Worm (Caenorhabditis elegans) whole organism, L2 larva: ENCODE measurements around the gene ugt-29.

Experiments used
- F13H6.1 ChIP-seq: sonication (generic microtip); optimal IDR thresholded peaks from 2 replicates; lab custom pipeline; 2016; ENCODE audit warnings: missing genetic modification characterization, missing compliant biosample characterization
- R02D3.7 ChIP-seq: fragments of 150-350 bp; optimal IDR thresholded peaks from 2 replicates; lab custom pipeline; 2014; ENCODE audit warnings: missing biosample characterization, missing genetic modification characterization
- ZK546.5 ChIP-seq: sonication (generic microtip); optimal IDR thresholded peaks from 2 replicates; lab custom pipeline; 2017; ENCODE audit warnings: missing biosample characterization, missing genetic modification characterization
- aly-2 ChIP-seq: fragments of 150-350 bp; optimal IDR thresholded peaks from 2 replicates; lab custom pipeline; 2014; ENCODE audit warnings: missing biosample characterization, missing genetic modification characterization
- blmp-1 ChIP-seq: sonication (generic microtip); optimal IDR thresholded peaks from 2 replicates; lab custom pipeline; 2017; ENCODE audit warnings: missing genetic modification characterization, mild to moderate bottlenecking, missing compliant biosample characterization, antibody characterized with exemption, moderate library complexity; ENCODE audit not compliant: insufficient read depth
- ceh-16 ChIP-seq: fragments of 150-350 bp; optimal IDR thresholded peaks from 2 replicates; lab custom pipeline; 2014; ENCODE audit warnings: missing biosample characterization, missing genetic modification characterization
- ceh-82 ChIP-seq: fragments of 150-350 bp; optimal IDR thresholded peaks from 2 replicates; lab custom pipeline; 2014; ENCODE audit warnings: missing biosample characterization, missing genetic modification characterization
- gmeb-1 ChIP-seq: fragments of 150-350 bp; optimal IDR thresholded peaks from 2 replicates; lab custom pipeline; 2014; ENCODE audit warnings: missing biosample characterization, missing genetic modification characterization
- lin-11 ChIP-seq: fragments of 150-350 bp; sonication (generic microtip); optimal IDR thresholded peaks from 2 replicates; lab custom pipeline; 2014; ENCODE audit warnings: missing biosample characterization, missing genetic modification characterization, inconsistent platforms, mixed read lengths
- mab-5 ChIP-seq: fragments of 150-350 bp; optimal IDR thresholded peaks from 2 replicates; lab custom pipeline; 2014; ENCODE audit warnings: missing biosample characterization, missing genetic modification characterization
- mbf-1 ChIP-seq: sonication (generic microtip); optimal IDR thresholded peaks from 2 replicates; lab custom pipeline; 2017; ENCODE audit warnings: missing biosample characterization, missing genetic modification characterization
- mdl-1 ChIP-seq, 2 experiments: fragments of 150-350 bp in 1 of 2; sonication (generic microtip) in 1 of 2; optimal IDR thresholded peaks; 2 replicates each; lab custom pipeline; 2017; ENCODE audit warnings: missing biosample characterization in 2 of 2, missing genetic modification characterization in 2 of 2
- nhr-10 ChIP-seq: sonication (generic microtip); optimal IDR thresholded peaks from 2 replicates; lab custom pipeline; 2017; ENCODE audit warnings: missing biosample characterization, missing genetic modification characterization
- nhr-11 ChIP-seq: fragments of 150-350 bp; optimal IDR thresholded peaks from 2 replicates; lab custom pipeline; 2014; ENCODE audit warnings: missing biosample characterization, missing genetic modification characterization
- nhr-12 ChIP-seq: fragments of 150-350 bp; optimal IDR thresholded peaks from 2 replicates; lab custom pipeline; 2014; ENCODE audit warnings: missing biosample characterization, missing genetic modification characterization
- nhr-129 ChIP-seq: fragments of 150-350 bp; optimal IDR thresholded peaks from 2 replicates; lab custom pipeline; 2014; ENCODE audit warnings: missing biosample characterization, missing genetic modification characterization
- nhr-23 ChIP-seq: fragments of 150-350 bp; optimal IDR thresholded peaks from 2 replicates; lab custom pipeline; 2014; ENCODE audit warnings: missing biosample characterization, missing genetic modification reagents, missing genetic modification characterization
- peb-1 ChIP-seq: fragments of 150-350 bp; optimal IDR thresholded peaks from 2 replicates; lab custom pipeline; 2014; ENCODE audit warnings: missing biosample characterization, missing genetic modification characterization
- sem-4 ChIP-seq: fragments of 150-350 bp; optimal IDR thresholded peaks from 2 replicates; lab custom pipeline; 2014; ENCODE audit warnings: missing biosample characterization, missing genetic modification reagents, missing genetic modification characterization
- sma-3 ChIP-seq: sonication (generic microtip); optimal IDR thresholded peaks from 2 replicates; lab custom pipeline; 2016; ENCODE audit warnings: missing genetic modification reagents, missing genetic modification characterization, missing compliant biosample characterization
- sma-9 ChIP-seq, 2 experiments: fragments of 150-350 bp in 1 of 2; sonication (generic microtip) in 1 of 2; optimal IDR thresholded peaks; 2 replicates each; lab custom pipeline; 2014 to 2016; ENCODE audit warnings: missing genetic modification characterization in 2 of 2, mild to moderate bottlenecking in 1 of 2, missing biosample characterization in 1 of 2, missing compliant biosample characterization in 1 of 2, missing genetic modification reagents in 1 of 2, moderate library complexity in 1 of 2
- snpc-4 ChIP-seq: fragments of 150-350 bp; optimal IDR thresholded peaks from 2 replicates; lab custom pipeline; 2014; ENCODE audit warnings: missing biosample characterization, missing genetic modification characterization
- unc-39 ChIP-seq: fragments of 150-350 bp; optimal IDR thresholded peaks from 2 replicates; lab custom pipeline; 2014; ENCODE audit warnings: missing biosample characterization, missing genetic modification characterization
- unc-62 ChIP-seq: fragments of 150-350 bp; optimal IDR thresholded peaks from 2 replicates; lab custom pipeline; 2014; ENCODE audit warnings: missing biosample characterization, missing genetic modification reagents, missing genetic modification characterization
- zag-1 ChIP-seq: fragments of 150-350 bp; optimal IDR thresholded peaks from 2 replicates; lab custom pipeline; 2014; ENCODE audit warnings: missing biosample characterization, missing genetic modification characterization
- ztf-11 ChIP-seq: sonication (generic microtip); optimal IDR thresholded peaks from 2 replicates; lab custom pipeline; 2017; ENCODE audit warnings: missing biosample characterization, missing genetic modification characterization
- ztf-4 ChIP-seq: fragments of 150-350 bp; optimal IDR thresholded peaks from 2 replicates; lab custom pipeline; 2014; ENCODE audit warnings: missing biosample characterization, missing genetic modification characterization

Gene ugt-29

DNA sequence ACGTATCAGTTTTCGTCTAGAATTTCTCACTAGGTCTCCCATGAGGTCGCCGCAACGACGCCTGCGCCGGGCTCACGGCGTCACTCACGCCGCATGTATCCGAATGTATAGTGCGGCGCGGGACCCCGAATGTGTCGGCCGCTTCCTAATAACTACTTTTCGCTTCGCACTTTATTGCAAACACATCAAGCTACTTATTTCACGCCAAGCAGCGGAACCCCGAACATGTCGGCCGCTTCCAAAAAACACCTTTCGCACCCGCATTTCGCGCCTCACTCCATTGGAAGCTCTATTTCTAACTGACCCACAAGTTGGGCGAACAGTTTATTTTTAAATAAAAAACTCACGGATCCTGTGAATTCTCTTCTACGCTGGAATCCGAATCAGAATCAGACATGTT lies 23.3 kb downstream of the ugt-29 start:
- TF ChIP-seq ztf-11 = no peak
- TF ChIP-seq snpc-4 (tag; lab: Kevin White, UChicago) = peak; percentile 38

DNA sequence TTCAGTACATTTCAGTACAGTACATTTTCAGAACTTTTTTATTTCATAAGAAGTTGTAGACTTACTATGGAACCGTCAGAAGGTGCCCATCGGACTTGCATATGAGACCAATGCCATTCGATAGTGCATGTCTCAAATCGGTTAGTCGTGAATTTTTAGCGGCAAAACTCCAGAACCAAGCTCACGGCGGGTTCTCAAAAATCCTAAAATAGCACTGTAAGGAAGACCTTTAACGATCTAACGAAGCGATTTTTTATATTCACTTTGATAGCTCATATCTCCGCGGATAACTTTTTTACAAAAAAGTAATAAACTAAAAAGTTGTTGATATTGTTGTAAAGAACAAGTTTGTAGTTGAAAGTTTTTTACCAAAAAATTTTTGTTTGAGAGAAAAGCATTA lies 25.2 kb downstream of the ugt-29 start, which contains the start of gene sru-25:
TSS of gene sru-25 (minus strand) at position 101 of the 400 bp plus-strand sequence.
- no peak for TF ChIP-seq blmp-1 (tag; lab: Kevin White, UChicago)
- TF ChIP-seq nhr-129 (tag; lab: Kevin White, UChicago) = no peak
- TF ChIP-seq peb-1 (tag; lab: Kevin White, UChicago) = no peak
- no peak for TF ChIP-seq ztf-11
- TF ChIP-seq mdl-1 (tag; optimal IDR thresholded peaks at IDR 0.05; lab: Kevin White, UChicago) = no peak
- TF ChIP-seq gmeb-1 = no peak
- TF ChIP-seq R02D3.7 (tag; lab: Kevin White, UChicago) = no peak
- TF ChIP-seq ceh-16 (tag; lab: Kevin White, UChicago) = no peak

DNA sequence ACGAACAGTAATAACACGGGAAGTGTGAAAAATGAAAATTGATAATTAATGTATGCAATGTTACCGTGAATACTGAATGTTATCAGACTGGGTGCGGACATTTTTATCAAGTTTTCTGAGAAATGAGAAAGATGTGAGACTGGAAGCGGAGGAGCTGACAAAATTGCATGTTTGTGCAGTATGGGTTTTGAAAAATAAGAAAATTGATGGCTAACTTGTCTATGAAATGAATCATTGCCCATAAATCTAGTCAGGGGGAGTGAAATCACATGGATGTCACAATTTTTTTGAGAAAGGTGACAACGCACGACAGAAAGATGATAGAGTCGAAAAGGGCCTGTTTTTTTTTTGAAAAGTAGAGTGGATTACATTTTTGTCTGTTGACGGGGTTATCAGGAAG lies 28.0 kb downstream of the ugt-29 start, which contains the start of gene sru-24:
TSS of gene sru-24 (minus strand) at position 101 of the 400 bp plus-strand sequence.
- TF ChIP-seq mdl-1 (tag; optimal IDR thresholded peaks at IDR 0.05; lab: Kevin White, UChicago) (no peak), nhr-11 (no peak), mbf-1 (no peak), F13H6.1 (tag; lab: Kevin White, UChicago) (no peak), ztf-4 (tag; lab: Kevin White, UChicago) (no peak), ztf-11 (no peak), nhr-23 (tag; lab: Kevin White, UChicago) (no peak), unc-39 (tag; lab: Kevin White, UChicago) (no peak), nhr-10 (no peak)
- TF ChIP-seq, all 48 proteins: peak for 0

- no peak for TF ChIP-seq mbf-1
- TF ChIP-seq blmp-1 (tag; lab: Kevin White, UChicago) = no peak
- no peak for TF ChIP-seq mab-5 (tag; lab: Kevin White, UChicago)
- no peak for TF ChIP-seq ZK546.5 (tag; lab: Kevin White, UChicago)
- no peak for TF ChIP-seq zag-1 (tag; lab: Kevin White, UChicago)
- peak; percentile 76 for TF ChIP-seq sma-9 (GFP tag; optimal IDR thresholded peaks at IDR 0.05; lab: Kevin White, UChicago)
- TF ChIP-seq sma-9 (tag; optimal IDR thresholded peaks at IDR 0.05; lab: Kevin White, UChicago) = no peak
- no peak for TF ChIP-seq ceh-82 (tag; lab: Kevin White, UChicago)
- TF ChIP-seq ceh-16 (tag; lab: Kevin White, UChicago) = no peak
These were observed 31.9 kb downstream of the ugt-29 start, which contains the start of gene nhr-180 for ce11 chrV:667459-667858. Gene nhr-180, minus strand, starts transcription at chrV:667510.

DNA sequence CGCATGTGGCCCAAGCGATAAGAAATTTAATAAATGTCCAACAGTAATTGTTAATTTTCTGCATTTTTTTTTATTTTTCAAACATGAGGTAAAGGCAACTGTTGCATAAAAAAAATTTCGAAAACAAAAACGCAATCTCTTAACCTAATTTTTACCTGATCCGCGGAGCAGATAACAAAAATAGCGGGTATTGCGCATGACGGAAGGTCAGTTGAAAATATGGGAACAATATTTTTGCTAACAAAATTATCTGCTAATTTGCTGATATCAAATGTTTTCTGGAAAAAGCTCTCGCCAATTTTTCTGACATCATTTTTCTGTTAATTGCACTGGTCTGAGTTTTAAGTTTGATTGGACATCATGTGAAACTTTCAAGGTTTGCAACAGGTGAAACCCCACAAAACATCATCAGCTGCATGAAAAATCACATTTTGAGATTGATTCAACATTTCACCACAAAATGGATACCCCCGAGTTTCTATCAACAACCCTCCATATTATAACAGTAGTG lies 35.0 kb downstream of the ugt-29 start, which contains the start of the genes F31F4.11 and srh-266:
TSS of gene F31F4.11 (minus strand) at position 101 of the 511 bp plus-strand sequence.
TSS of gene srh-266 (plus strand) at position 461 of the 511 bp plus-strand sequence.
- no peak for TF ChIP-seq ztf-4 (tag; lab: Kevin White, UChicago)
- TF ChIP-seq peb-1 (tag; lab: Kevin White, UChicago) = no peak

ce11 chrV:660210-660609 lies 39.2 kb downstream of the ugt-29 start, which contains the start of gene F31F4.17:
Gene F31F4.17, minus strand, starts transcription at chrV:660310.
- TF ChIP-seq ztf-4 (tag; lab: Kevin White, UChicago) (no peak), sma-3 (no peak), R02D3.7 (tag; lab: Kevin White, UChicago) (no peak), aly-2 (tag; lab: Kevin White, UChicago) (no peak), mab-5 (tag; lab: Kevin White, UChicago) (no peak), nhr-129 (tag; lab: Kevin White, UChicago) (no peak), ZK546.5 (tag; lab: Kevin White, UChicago) (no peak), unc-62 (GFP tag; lab: Kevin White, UChicago) (no peak), sem-4 (tag; lab: Kevin White, UChicago) (no peak), gmeb-1 (no peak), nhr-12 (tag; lab: Kevin White, UChicago) (no peak), lin-11 (tag; lab: Kevin White, UChicago) (no peak), mdl-1 (tag; optimal IDR thresholded peaks at IDR 0.05; lab: Kevin White, UChicago) (no peak)

ce11 chrV:657678-658077 lies 41.7 kb downstream of the ugt-29 start, which contains the start of gene srh-246:
Gene srh-246, minus strand, starts transcription at chrV:657778.
- TF ChIP-seq snpc-4 (tag; lab: Kevin White, UChicago) = no peak
